Worm (Caenorhabditis elegans): Measurements from ENCODE around the gene Y22D7AL.1.

- TF ChIP-seq ztf-4 (tag; optimal IDR thresholded peaks at IDR 0.05) (no peak), ama-1 (optimal IDR thresholded peaks at IDR 0.05) (no peak)
Measured at ce11 chrIII:1607659-1608058, 44.6 kb upstream of the Y22D7AL.1 start.
